Worm (Caenorhabditis elegans): ENCODE measurements around the gene F40A3.4.

Gene F40A3.4

DNA sequence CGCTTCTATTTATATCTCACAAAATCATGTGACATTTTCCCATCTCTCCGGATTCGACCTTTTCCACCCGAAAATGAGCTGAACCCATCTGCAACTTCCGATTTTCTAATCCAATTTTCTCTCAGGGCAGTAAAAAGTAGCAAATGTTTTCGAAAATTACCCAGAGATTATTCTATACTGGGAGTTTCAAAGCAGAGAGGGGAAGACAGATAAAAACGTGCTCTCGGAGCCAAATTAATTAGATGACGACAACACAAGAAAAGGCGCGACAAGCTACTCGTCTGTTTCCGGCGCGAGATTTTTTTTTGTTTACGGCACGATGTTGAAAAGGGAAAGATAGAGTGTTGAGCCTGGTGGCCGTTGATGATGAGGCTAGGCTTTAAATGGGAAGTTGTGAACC, 8.9 kb downstream of the F40A3.4 start (continued):
- TF ChIP-seq nhr-71 (tag; optimal IDR thresholded peaks at IDR 0.05), result peak; percentile 13
- peak; percentile 17 for TF ChIP-seq vab-15 (tag; optimal IDR thresholded peaks at IDR 0.05)
- TF ChIP-seq ces-1 (GFP tag; optimal IDR thresholded peaks at IDR 0.05), result no peak
- no peak for TF ChIP-seq mab-9 (GFP tag; IDR thresholded peaks at IDR 0.05)
- TF ChIP-seq nhr-12 (tag; optimal IDR thresholded peaks at IDR 0.05), result no peak
- TF ChIP-seq nhr-11 (tag; optimal IDR thresholded peaks at IDR 0.05), result no peak
- no peak for TF ChIP-seq fkh-10 (GFP tag; optimal IDR thresholded peaks at IDR 0.05)
- no peak for TF ChIP-seq ztf-11 (tag; optimal IDR thresholded peaks at IDR 0.05)
- TF ChIP-seq aly-2 (tag; optimal IDR thresholded peaks at IDR 0.05), result no peak
- no peak for TF ChIP-seq elt-3 (tag; optimal IDR thresholded peaks at IDR 0.05)
- no peak for TF ChIP-seq tbx-2 (tag; optimal IDR thresholded peaks at IDR 0.05)
- no peak for TF ChIP-seq unc-130 (tag; optimal IDR thresholded peaks at IDR 0.05)

DNA sequence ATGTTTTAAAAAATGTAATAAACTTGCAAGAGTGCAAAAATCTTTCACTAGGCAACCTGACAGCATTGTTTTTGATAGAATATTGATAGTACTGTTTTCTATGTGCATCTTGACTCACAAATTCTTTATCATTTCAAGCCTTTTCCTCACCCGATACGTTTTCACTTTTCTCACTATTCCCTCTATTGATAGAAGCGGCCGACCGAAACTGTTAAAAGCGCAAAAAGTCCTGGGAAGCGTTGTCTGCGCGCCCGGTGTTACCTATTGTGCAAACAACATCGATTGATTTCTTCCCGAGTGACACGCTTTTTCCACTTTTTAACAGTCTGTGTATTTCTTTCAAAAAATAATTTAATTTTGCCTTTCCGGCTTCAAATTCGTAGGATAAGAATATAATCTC, 12.5 kb downstream of the F40A3.4 start:
- TF ChIP-seq elt-2 (tag; optimal IDR thresholded peaks at IDR 0.05), result peak; percentile 40
- TF ChIP-seq hlh-17 (GFP tag; optimal IDR thresholded peaks at IDR 0.05; ENCODE audit: borderline replicate concordance), result no peak
- no peak for TF ChIP-seq nhr-28 (tag; optimal IDR thresholded peaks at IDR 0.05)
- TF ChIP-seq lin-14 (GFP tag; optimal IDR thresholded peaks at IDR 0.05), result peak; percentile 5
- TF ChIP-seq efl-1 (optimal IDR thresholded peaks at IDR 0.05), result no peak
- peak in 1 of 2 experiments; percentile 47 for TF ChIP-seq efl-1 (GFP tag; optimal IDR thresholded peaks at IDR 0.05 in 1 of 2)

DNA sequence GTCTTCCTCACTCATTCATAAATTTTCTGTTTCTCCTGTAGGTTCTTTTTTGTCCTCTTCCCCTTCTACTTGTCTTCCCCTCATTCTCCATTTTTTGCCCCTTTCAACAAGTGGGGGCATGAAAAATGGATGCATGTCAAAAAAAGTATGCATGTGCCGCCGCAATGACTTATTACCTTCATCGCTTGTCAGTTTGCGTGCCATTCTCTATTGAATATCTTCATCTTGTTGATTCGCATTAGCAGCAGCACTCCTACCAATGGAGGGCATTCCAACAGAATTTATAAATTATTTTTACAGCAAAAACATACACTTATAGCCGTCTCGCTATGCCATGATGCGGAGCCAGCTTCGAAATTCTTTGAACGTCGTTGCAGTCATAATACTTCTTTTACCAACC, 15.7 kb downstream of the F40A3.4 start, which contains the start of gene F40A3.1:
Gene F40A3.1 (plus strand): TSS at position 301 of the 400 bp plus-strand sequence.
- TF ChIP-seq efl-1 (optimal IDR thresholded peaks at IDR 0.05) (no peak), efl-1 (GFP tag; optimal IDR thresholded peaks at IDR 0.05 in 1 of 2) (peak in 1 of 2 experiments; percentile 3), jun-1 (tag; optimal IDR thresholded peaks at IDR 0.05) (no peak)

DNA sequence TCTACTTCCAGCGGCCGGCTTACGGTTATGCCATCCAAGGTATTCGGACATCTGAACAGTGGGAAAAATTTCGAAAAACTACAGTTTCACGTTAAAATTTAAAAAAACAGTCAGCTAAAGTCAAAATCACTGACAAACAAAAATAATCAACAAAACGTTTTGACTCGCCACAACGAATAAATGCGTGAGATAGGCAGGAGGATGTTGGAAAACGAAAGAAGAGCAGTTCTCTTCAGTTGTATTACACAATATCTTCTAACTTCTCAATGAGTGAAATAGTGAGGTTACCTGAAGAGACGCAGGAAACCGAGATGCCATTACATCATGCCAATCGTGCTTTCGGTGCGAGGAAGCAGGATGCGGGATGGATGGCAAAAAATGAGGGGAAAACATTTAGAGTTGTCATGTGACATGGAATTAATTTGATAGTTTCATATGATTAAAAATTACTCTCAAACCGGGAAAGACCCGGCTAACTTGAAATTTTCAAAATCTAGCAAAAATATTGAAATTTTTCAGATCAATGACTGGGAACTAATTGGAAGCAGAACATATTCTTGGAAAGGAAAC, 18.3 kb downstream of the F40A3.4 start, which contains the start of gene F40A3.6:
Gene F40A3.6 (minus strand): TSS at position 51 of the 570 bp plus-strand sequence.
- TF ChIP-seq ces-1 (GFP tag; optimal IDR thresholded peaks at IDR 0.05) (no peak), sox-4 (tag; optimal IDR thresholded peaks at IDR 0.05) (no peak), ceh-88 (GFP tag; IDR thresholded peaks at IDR 0.05) (no peak), tbx-2 (tag; optimal IDR thresholded peaks at IDR 0.05) (no peak), aha-1 (tag; optimal IDR thresholded peaks at IDR 0.05) (no peak), nhr-12 (tag; optimal IDR thresholded peaks at IDR 0.05) (no peak), nhr-11 (tag; optimal IDR thresholded peaks at IDR 0.05) (no peak), efl-3 (GFP tag; optimal IDR thresholded peaks at IDR 0.05) (no peak), egl-13 (tag; optimal IDR thresholded peaks at IDR 0.05) (peak; percentile 64), fkh-8 (tag; optimal IDR thresholded peaks at IDR 0.05) (no peak), mab-9 (GFP tag; IDR thresholded peaks at IDR 0.05) (no peak), nhr-19 (GFP tag; conservative IDR thresholded peaks at IDR 0.05) (peak; percentile 56), efl-1 (optimal IDR thresholded peaks at IDR 0.05) (peak; percentile 3 to 24), efl-1 (GFP tag; optimal IDR thresholded peaks at IDR 0.05 in 1 of 2) (peak; percentile 11 to 82), blmp-1 (tag; optimal IDR thresholded peaks at IDR 0.05) (no peak), nhr-77 (tag; optimal IDR thresholded peaks at IDR 0.05) (no peak), ztf-4 (tag; optimal IDR thresholded peaks at IDR 0.05) (peak; percentile 40), unc-30 (tag; optimal IDR thresholded peaks at IDR 0.05) (no peak), Y116A8C.19 (tag; optimal IDR thresholded peaks at IDR 0.05; ENCODE audit: borderline replicate concordance) (no peak), hlh-17 (GFP tag; optimal IDR thresholded peaks at IDR 0.05; ENCODE audit: borderline replicate concordance) (no peak), nhr-84 (tag; optimal IDR thresholded peaks at IDR 0.05) (no peak), grh-1 (GFP tag; IDR thresholded peaks at IDR 0.05) (no peak), lin-35 (GFP tag; optimal IDR thresholded peaks at IDR 0.05) (no peak), snpc-4 (tag; optimal IDR thresholded peaks at IDR 0.05) (no peak), ceh-63 (GFP tag; optimal IDR thresholded peaks at IDR 0.05) (peak; percentile 77), nhr-71 (tag; optimal IDR thresholded peaks at IDR 0.05) (peak; percentile 79), dsc-1 (tag; optimal IDR thresholded peaks at IDR 0.05) (peak; percentile 54), hpl-2 (GFP tag; optimal IDR thresholded peaks at IDR 0.05) (no peak), zag-1 (tag; optimal IDR thresholded peaks at IDR 0.05) (no peak), fos-1 (tag; optimal IDR thresholded peaks at IDR 0.05) (no peak), nhr-90 (tag; optimal IDR thresholded peaks at IDR 0.05; ENCODE audit: poor library complexity) (no peak), skn-1 (tag; optimal IDR thresholded peaks at IDR 0.05) (no peak), rnt-1 (tag; optimal IDR thresholded peaks at IDR 0.05) (peak; percentile 80), zip-4 (GFP tag; optimal IDR thresholded peaks at IDR 0.05) (no peak), lir-3 (tag; optimal IDR thresholded peaks at IDR 0.05; ENCODE audit: poor library complexity) (no peak), mef-2 (tag; optimal IDR thresholded peaks at IDR 0.05) (no peak)
